Worm (Caenorhabditis elegans): ENCODE data around the gene F53C3.8.

Gene F53C3.8

DNA sequence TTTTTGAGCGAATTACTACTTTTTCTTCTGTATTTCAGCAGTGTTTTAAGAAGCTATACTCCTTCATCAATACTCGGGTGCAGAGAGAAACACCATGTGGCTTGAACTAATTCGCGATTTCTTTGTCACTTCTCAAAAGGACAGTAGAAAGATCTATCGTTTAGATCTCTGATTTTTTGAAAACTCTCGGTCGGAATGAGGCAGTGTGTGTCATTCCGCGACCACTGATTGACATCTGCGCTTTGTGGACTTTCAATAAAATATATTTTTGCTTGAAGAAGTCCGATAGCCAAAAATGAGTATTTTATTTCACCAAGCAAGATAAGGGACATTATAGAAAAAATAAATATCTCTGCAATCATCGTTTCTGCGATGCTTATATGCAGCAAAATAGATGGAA, 29.2 kb upstream of the F53C3.8 start:
- TF ChIP-seq elt-1 (tag; optimal IDR thresholded peaks at IDR 0.05) (peak; percentile 60), nhr-23 (tag; optimal IDR thresholded peaks at IDR 0.05) (peak; percentile 7), ztf-11 (tag; optimal IDR thresholded peaks at IDR 0.05) (no peak)

- TF ChIP-seq aly-2 (tag; optimal IDR thresholded peaks at IDR 0.05) (no peak), elt-3 (tag; optimal IDR thresholded peaks at IDR 0.05) (no peak), nhr-25 (tag; optimal IDR thresholded peaks at IDR 0.05) (no peak), fkh-10 (GFP tag; optimal IDR thresholded peaks at IDR 0.05) (no peak), daf-12 (tag; optimal IDR thresholded peaks at IDR 0.05) (no peak), lin-39 (tag; optimal IDR thresholded peaks at IDR 0.05) (no peak), lsy-12 (tag; optimal IDR thresholded peaks at IDR 0.05) (no peak), lin-15B (tag; optimal IDR thresholded peaks at IDR 0.05) (no peak), skn-1 (tag; optimal IDR thresholded peaks at IDR 0.05) (no peak), ZK546.5 (tag; optimal IDR thresholded peaks at IDR 0.05) (no peak), tbx-2 (tag; optimal IDR thresholded peaks at IDR 0.05) (no peak), nhr-43 (tag; optimal IDR thresholded peaks at IDR 0.05; ENCODE audit: poor library complexity, severe bottlenecking) (no peak), pha-4 (tag; optimal IDR thresholded peaks at IDR 0.05) (no peak), egl-27 (tag; optimal IDR thresholded peaks at IDR 0.05) (no peak), elt-2 (tag; optimal IDR thresholded peaks at IDR 0.05) (no peak), unc-39 (tag; optimal IDR thresholded peaks at IDR 0.05) (no peak), nhr-237 (tag; optimal IDR thresholded peaks at IDR 0.05) (no peak)
These were observed 26.6 kb upstream of the F53C3.8 start, which contains the start of gene nhr-261 for ce11 chrII:3864652-3865051. TSS of gene nhr-261 (minus strand) at chrII:3864752.

- TF ChIP-seq pha-4 (tag; optimal IDR thresholded peaks at IDR 0.05), result no peak
- no peak for TF ChIP-seq R02D3.7 (tag; optimal IDR thresholded peaks at IDR 0.05)
- no peak for TF ChIP-seq jun-1 (tag; optimal IDR thresholded peaks at IDR 0.05)
- TF ChIP-seq nhr-11 (tag; optimal IDR thresholded peaks at IDR 0.05), result no peak
- TF ChIP-seq nfya-1 (tag; optimal IDR thresholded peaks at IDR 0.05; ENCODE audit: insufficient read depth), result no peak
- TF ChIP-seq snpc-4 (tag; optimal IDR thresholded peaks at IDR 0.05), result no peak
- no peak for TF ChIP-seq nhr-12 (tag; optimal IDR thresholded peaks at IDR 0.05)
- no peak for TF ChIP-seq sea-2 (GFP tag; optimal IDR thresholded peaks at IDR 0.05)
- TF ChIP-seq mdl-1 (tag; optimal IDR thresholded peaks at IDR 0.05), result no peak
- TF ChIP-seq unc-39 (tag; optimal IDR thresholded peaks at IDR 0.05), result no peak
- TF ChIP-seq lin-15B (tag; optimal IDR thresholded peaks at IDR 0.05), result no peak
These were observed 21.6 kb upstream of the F53C3.8 start, which contains the start of gene oac-10 for ce11 chrII:3869601-3870000. TSS of gene oac-10 (plus strand) at chrII:3869901.

- TF ChIP-seq lin-39 (tag; optimal IDR thresholded peaks at IDR 0.05), result no peak
- TF ChIP-seq nhr-76 (tag; optimal IDR thresholded peaks at IDR 0.05), result no peak
- TF ChIP-seq nhr-67 (tag; optimal IDR thresholded peaks at IDR 0.05), result no peak
- no peak for TF ChIP-seq unc-39 (tag; optimal IDR thresholded peaks at IDR 0.05)
These were observed 14.1 kb upstream of the F53C3.8 start, which contains the start of gene nep-3 for ce11 chrII:3877127-3877526. TSS of gene nep-3 (minus strand) at chrII:3877227.

ce11 chrII:3877874-3878273, 13.3 kb upstream of the F53C3.8 start, which contains the start of gene sdz-7:
TSS of gene sdz-7 (minus strand) at chrII:3877974.
- TF ChIP-seq elt-2 (tag; optimal IDR thresholded peaks at IDR 0.05) (no peak), lin-15B (tag; optimal IDR thresholded peaks at IDR 0.05) (no peak), nfya-1 (tag; optimal IDR thresholded peaks at IDR 0.05; ENCODE audit: insufficient read depth) (no peak), nhr-12 (tag; optimal IDR thresholded peaks at IDR 0.05) (no peak), lin-39 (tag; optimal IDR thresholded peaks at IDR 0.05) (no peak), nhr-77 (tag; optimal IDR thresholded peaks at IDR 0.05) (no peak), elt-1 (tag; optimal IDR thresholded peaks at IDR 0.05) (no peak), nhr-67 (tag; optimal IDR thresholded peaks at IDR 0.05) (no peak), ceh-9 (tag; optimal IDR thresholded peaks at IDR 0.05) (no peak), nhr-43 (tag; optimal IDR thresholded peaks at IDR 0.05; ENCODE audit: poor library complexity, severe bottlenecking) (no peak), nhr-11 (tag; optimal IDR thresholded peaks at IDR 0.05) (no peak), hmg-11 (tag; optimal IDR thresholded peaks at IDR 0.05) (no peak), R02D3.7 (tag; optimal IDR thresholded peaks at IDR 0.05) (no peak), nhr-237 (tag; optimal IDR thresholded peaks at IDR 0.05) (no peak), nhr-28 (tag; optimal IDR thresholded peaks at IDR 0.05) (no peak), snpc-4 (tag; optimal IDR thresholded peaks at IDR 0.05) (no peak), elt-3 (tag; optimal IDR thresholded peaks at IDR 0.05) (no peak), ama-1 (optimal IDR thresholded peaks at IDR 0.05) (no peak)

All from whole organism, L3 larva.